Fruit fly (Drosophila melanogaster) whole organism: Measurements from ENCODE around the gene Zw.
A peak's percentile ranks its signal among the peaks of the same experiment; 100 is the strongest.

Experiments
- CG8478 ChIP-seq: fragments of >200 bp; optimal IDR thresholded peaks from 2 replicates; lab custom pipeline; 2018; ENCODE audit warnings: inconsistent platforms
- Dll ChIP-seq: fragments of >200 bp; optimal IDR thresholded peaks from 2 replicates; lab custom pipeline; 2017
- EcR ChIP-seq, 2 experiments: fragments of >200 bp; optimal IDR thresholded peaks; 2 replicates each; lab custom pipeline; 2017; ENCODE audit warnings: missing biosample characterization in 2 of 2, missing genetic modification characterization in 2 of 2, missing genetic modification reagents in 2 of 2
- pan ChIP-seq: fragments of >200 bp; optimal IDR thresholded peaks from 2 replicates; lab custom pipeline; 2017
- psq ChIP-seq: fragments of >200 bp; optimal IDR thresholded peaks from 2 replicates; lab custom pipeline; 2017
- usp ChIP-seq: fragments of >200 bp; optimal IDR thresholded peaks from 2 replicates; lab custom pipeline; 2017; ENCODE audit warnings: missing biosample characterization, missing genetic modification characterization, mixed read lengths

Zw gene

dm6 chrX:19666991-19667409, at the start of gene Zw:
Gene Zw, plus strand, starts transcription at chrX:19667252.
- TF ChIP-seq usp (GFP tag; lab: Kevin White, UChicago), result no peak
- peak; percentile 14 for TF ChIP-seq Dll

- TF ChIP-seq Dll (no peak), usp (GFP tag; lab: Kevin White, UChicago) (no peak), CG8478 (lab: Kevin White, UChicago) (no peak), pan (lab: Kevin White, UChicago) (no peak), EcR (GFP tag; optimal IDR thresholded peaks at IDR 0.05; lab: Kevin White, UChicago) (no peak), psq (lab: Kevin White, UChicago) (no peak)
These were observed 48.8 kb upstream of the Zw start, which contains the start of the genes Pstk and Tim9b for dm6 chrX:19618183-19618740. Gene Pstk, minus strand, starts transcription at chrX:19618537. Gene Tim9b, minus strand, starts transcription at chrX:19618537.

dm6 chrX:19621145-19621544, 45.9 kb upstream of the Zw start, which contains the start of gene CG14221:
Gene CG14221, minus strand, starts transcription at chrX:19621245.
- TF ChIP-seq usp (GFP tag; lab: Kevin White, UChicago), result no peak
- no peak for TF ChIP-seq EcR (GFP tag; optimal IDR thresholded peaks at IDR 0.05; lab: Kevin White, UChicago)
- no peak for TF ChIP-seq psq (lab: Kevin White, UChicago)
- TF ChIP-seq Dll, result no peak
- TF ChIP-seq CG8478 (lab: Kevin White, UChicago), result no peak
- TF ChIP-seq pan (lab: Kevin White, UChicago), result no peak

- TF ChIP-seq Dll (no peak), psq (lab: Kevin White, UChicago) (no peak), CG8478 (lab: Kevin White, UChicago) (no peak), EcR (GFP tag; optimal IDR thresholded peaks at IDR 0.05; lab: Kevin White, UChicago) (no peak), usp (GFP tag; lab: Kevin White, UChicago) (no peak), pan (lab: Kevin White, UChicago) (no peak)
These were observed 44.1 kb upstream of the Zw start, which contains the start of the genes Naa20A and MKP-4 for dm6 chrX:19622924-19623323. Gene Naa20A, minus strand, starts transcription at chrX:19623074. Gene MKP-4, plus strand, starts transcription at chrX:19623114.

dm6 chrX:19625405-19625804, 41.6 kb upstream of the Zw start, which contains the start of gene CG14212:
Gene CG14212, plus strand, starts transcription at chrX:19625705.
- no peak for TF ChIP-seq pan (lab: Kevin White, UChicago)
- no peak for TF ChIP-seq EcR (GFP tag; optimal IDR thresholded peaks at IDR 0.05; lab: Kevin White, UChicago)
- no peak for TF ChIP-seq Dll
- no peak for TF ChIP-seq CG8478 (lab: Kevin White, UChicago)
- TF ChIP-seq psq (lab: Kevin White, UChicago), result no peak
- no peak for TF ChIP-seq usp (GFP tag; lab: Kevin White, UChicago)

dm6 chrX:19631365-19631832, 35.7 kb upstream of the Zw start:
- TF ChIP-seq usp (GFP tag; lab: Kevin White, UChicago) (no peak), Dll (peak; percentile 81)

dm6 chrX:19637002-19637420, 30.0 kb upstream of the Zw start:
- TF ChIP-seq usp (GFP tag; lab: Kevin White, UChicago), result no peak
- TF ChIP-seq Dll, result peak; percentile 8
- TF ChIP-seq EcR (GFP tag; optimal IDR thresholded peaks at IDR 0.05; lab: Kevin White, UChicago), result no peak
- no peak for TF ChIP-seq psq (lab: Kevin White, UChicago)
- no peak for TF ChIP-seq pan (lab: Kevin White, UChicago)
- TF ChIP-seq CG8478 (lab: Kevin White, UChicago), result no peak

- TF ChIP-seq Dll (no peak), CG8478 (lab: Kevin White, UChicago) (peak; percentile 73), psq (lab: Kevin White, UChicago) (no peak), EcR (GFP tag; optimal IDR thresholded peaks at IDR 0.05; lab: Kevin White, UChicago) (no peak), usp (GFP tag; lab: Kevin White, UChicago) (no peak), pan (lab: Kevin White, UChicago) (no peak)
These were observed 29.4 kb upstream of the Zw start for dm6 chrX:19637434-19638327.

dm6 chrX:19638328-19638940, 28.6 kb upstream of the Zw start, which contains the start of gene Rcd-1:
Gene Rcd-1, plus strand, starts transcription at chrX:19638767.
- no peak for TF ChIP-seq CG8478 (lab: Kevin White, UChicago)
- TF ChIP-seq usp (GFP tag; lab: Kevin White, UChicago), result no peak
- no peak for TF ChIP-seq pan (lab: Kevin White, UChicago)
- TF ChIP-seq EcR (GFP tag; optimal IDR thresholded peaks at IDR 0.05; lab: Kevin White, UChicago), result no peak
- TF ChIP-seq Dll, result no peak
- no peak for TF ChIP-seq psq (lab: Kevin White, UChicago)

dm6 chrX:19640707-19641248, 26.3 kb upstream of the Zw start:
- TF ChIP-seq CG8478 (lab: Kevin White, UChicago) (peak; percentile 54), pan (lab: Kevin White, UChicago) (no peak)

- TF ChIP-seq pan (lab: Kevin White, UChicago) (no peak), CG8478 (lab: Kevin White, UChicago) (no peak), usp (GFP tag; lab: Kevin White, UChicago) (no peak), Dll (no peak), psq (lab: Kevin White, UChicago) (no peak)
These were observed 24.1 kb upstream of the Zw start, which contains the start of the genes CG12237 and Sec61gamma for dm6 chrX:19642819-19643504. Gene CG12237, minus strand, starts transcription at chrX:19642869. Gene Sec61gamma, plus strand, starts transcription at chrX:19643327.
